Worm (Caenorhabditis elegans): ENCODE data around the gene dnc-1.

DNA sequence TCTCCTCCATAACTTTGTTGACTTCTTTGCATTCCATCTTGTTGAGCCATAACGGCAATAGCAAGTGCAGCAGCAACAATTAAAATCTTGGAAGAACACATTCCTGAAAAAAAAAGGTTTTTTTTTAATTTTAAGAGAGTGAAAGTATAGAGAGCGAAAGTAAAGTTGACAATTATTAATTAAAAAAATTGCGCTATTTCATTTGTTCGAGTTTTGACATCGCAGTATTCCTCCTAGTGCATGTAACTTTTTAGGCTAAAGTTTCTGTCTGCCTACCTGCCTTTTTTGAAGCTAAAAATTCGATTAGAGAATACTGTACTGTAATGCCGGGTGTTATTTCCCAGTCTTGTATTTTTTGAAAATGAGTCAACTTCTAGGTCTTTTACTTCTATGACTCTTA, 41.0 kb downstream of the dnc-1 start, which contains the start of gene srlf-12:
- no peak for TF ChIP-seq him-1 (tag; optimal IDR thresholded peaks at IDR 0.05)
- no peak for TF ChIP-seq W03F9.2 (tag; optimal IDR thresholded peaks at IDR 0.05)
- TF ChIP-seq dao-5 (tag; optimal IDR thresholded peaks at IDR 0.05), result no peak

Measured in whole organism, L4/young adult.